Worm (Caenorhabditis elegans): ENCODE results near the gene col-99.

The col-99 gene

DNA sequence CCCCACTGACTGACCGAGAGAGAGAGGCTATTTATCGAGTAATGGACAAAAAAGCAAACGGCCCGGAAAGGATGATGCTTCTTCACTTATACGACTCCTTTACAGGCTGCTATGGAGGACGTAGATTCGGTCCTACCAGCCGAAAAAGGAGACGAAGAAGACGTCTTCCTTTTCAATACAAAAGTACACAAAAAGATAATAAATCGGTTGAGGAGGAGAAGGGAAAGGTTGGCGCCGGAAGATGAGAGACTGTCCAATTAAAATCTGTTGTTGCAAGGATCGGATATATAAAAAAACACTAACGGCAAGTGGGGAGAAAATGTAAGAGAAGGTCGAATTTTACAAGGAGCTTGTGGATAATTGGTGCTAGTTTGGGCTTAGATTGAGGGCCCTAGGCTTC, 1.0 kb upstream of the col-99 start:
- TF ChIP-seq elt-1 (tag; optimal IDR thresholded peaks at IDR 0.05) = no peak

DNA sequence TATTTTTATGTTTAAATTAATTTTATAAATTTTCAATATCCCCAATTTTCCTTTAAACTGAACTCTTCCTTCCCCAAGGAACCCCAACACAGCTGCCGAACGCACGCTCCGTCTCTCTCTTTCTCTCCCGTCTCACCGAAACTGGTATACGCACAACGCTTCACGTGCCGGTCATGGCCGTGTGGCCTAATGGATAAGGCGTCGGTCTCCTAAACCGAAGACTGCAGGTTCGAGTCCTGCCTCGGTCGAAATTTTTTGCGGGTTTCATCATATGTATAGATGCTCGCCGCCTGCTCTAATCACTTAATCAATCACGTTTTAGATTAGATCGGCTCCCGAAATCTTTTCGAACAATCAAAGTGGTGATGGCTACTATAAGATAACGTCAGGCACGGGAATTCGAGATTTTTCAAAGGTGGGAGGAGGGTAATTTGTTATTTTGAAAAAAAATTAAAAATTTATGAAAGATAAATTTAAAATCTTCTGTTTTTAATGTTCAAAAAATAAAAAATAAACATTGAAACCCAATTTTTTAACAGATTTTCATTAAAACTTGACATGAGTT, 3.8 kb downstream of the col-99 start:
- TF ChIP-seq snpc-4 (tag; optimal IDR thresholded peaks at IDR 0.05) (peak; percentile 20), nhr-237 (tag; optimal IDR thresholded peaks at IDR 0.05) (no peak), nhr-10 (tag; optimal IDR thresholded peaks at IDR 0.05) (no peak), unc-39 (tag; optimal IDR thresholded peaks at IDR 0.05) (no peak), nhr-129 (tag; optimal IDR thresholded peaks at IDR 0.05) (peak; percentile 83), nhr-12 (tag; optimal IDR thresholded peaks at IDR 0.05) (no peak), blmp-1 (tag; optimal IDR thresholded peaks at IDR 0.05; ENCODE audit: insufficient read depth) (no peak), ceh-82 (tag; optimal IDR thresholded peaks at IDR 0.05) (no peak), unc-55 (GFP tag; optimal IDR thresholded peaks at IDR 0.05) (peak; percentile 66), nhr-77 (tag; optimal IDR thresholded peaks at IDR 0.05) (no peak), skn-1 (tag; optimal IDR thresholded peaks at IDR 0.05) (no peak), ceh-16 (tag; optimal IDR thresholded peaks at IDR 0.05) (no peak), gmeb-1 (tag; optimal IDR thresholded peaks at IDR 0.05) (peak; percentile 41), zag-1 (tag; optimal IDR thresholded peaks at IDR 0.05) (no peak), ztf-4 (tag; optimal IDR thresholded peaks at IDR 0.05) (no peak), aly-2 (tag; optimal IDR thresholded peaks at IDR 0.05) (no peak), peb-1 (tag; optimal IDR thresholded peaks at IDR 0.05) (no peak), nhr-6 (tag; optimal IDR thresholded peaks at IDR 0.05) (no peak), ama-1 (optimal IDR thresholded peaks at IDR 0.05) (no peak), lin-13 (GFP tag; optimal IDR thresholded peaks at IDR 0.05) (peak; percentile 41), mab-5 (tag; optimal IDR thresholded peaks at IDR 0.05) (peak; percentile 1), Y55F3AM.14 (GFP tag; optimal IDR thresholded peaks at IDR 0.05) (peak; percentile 7), nhr-11 (tag; optimal IDR thresholded peaks at IDR 0.05) (no peak), elt-3 (tag; optimal IDR thresholded peaks at IDR 0.05) (no peak), ZK546.5 (tag; optimal IDR thresholded peaks at IDR 0.05) (no peak), crh-2 (tag; optimal IDR thresholded peaks at IDR 0.05) (peak; percentile 34), fos-1 (tag; optimal IDR thresholded peaks at IDR 0.05) (peak; percentile 46), nhr-23 (tag; optimal IDR thresholded peaks at IDR 0.05) (no peak), sma-3 (GFP tag; optimal IDR thresholded peaks at IDR 0.05) (no peak), mdl-1 (tag; optimal IDR thresholded peaks at IDR 0.05) (peak; percentile 27 to 82), mbf-1 (tag; optimal IDR thresholded peaks at IDR 0.05) (no peak), alr-1 (tag; optimal IDR thresholded peaks at IDR 0.05) (no peak), sma-9 (GFP tag; optimal IDR thresholded peaks at IDR 0.05) (no peak), sma-9 (tag; optimal IDR thresholded peaks at IDR 0.05) (no peak), lin-39 (tag; optimal IDR thresholded peaks at IDR 0.05) (no peak), dmd-4 (tag; optimal IDR thresholded peaks at IDR 0.05) (no peak), ztf-1 (GFP tag; conservative IDR thresholded peaks at IDR 0.05) (no peak), unc-62 (GFP tag; optimal IDR thresholded peaks at IDR 0.05) (no peak), lsy-2 (tag; optimal IDR thresholded peaks at IDR 0.05) (peak; percentile 32 to 55), nhr-21 (tag; optimal IDR thresholded peaks at IDR 0.05) (no peak), sem-4 (tag; optimal IDR thresholded peaks at IDR 0.05) (no peak), F13H6.1 (tag; optimal IDR thresholded peaks at IDR 0.05) (peak; percentile 56), lin-11 (tag; optimal IDR thresholded peaks at IDR 0.05) (peak; percentile 48), ztf-11 (tag; optimal IDR thresholded peaks at IDR 0.05) (no peak), nhr-25 (tag; optimal IDR thresholded peaks at IDR 0.05) (no peak), elt-1 (tag; optimal IDR thresholded peaks at IDR 0.05) (no peak), C34F6.9 (tag; optimal IDR thresholded peaks at IDR 0.05) (peak; percentile 50), egl-27 (tag; optimal IDR thresholded peaks at IDR 0.05) (no peak), R02D3.7 (tag; optimal IDR thresholded peaks at IDR 0.05) (no peak)

All from whole organism, L2 larva.